Fruit fly (Drosophila melanogaster) whole organism, wandering third instar larva: Measurements from ENCODE around the gene Rpn11.

Experiments
- Abd-B ChIP-seq: fragments of >200 bp; optimal IDR thresholded peaks from 2 replicates; lab custom pipeline; 2017; ENCODE audit warnings: missing biosample characterization, missing genetic modification characterization
- CG32264 ChIP-seq: fragments of 200-800 bp; sonication (Bioruptor generic); optimal IDR thresholded peaks from 2 replicates; lab custom pipeline; 2016; ENCODE audit warnings: missing biosample characterization, missing genetic modification characterization
- CG9705 ChIP-seq: fragments of 200-800 bp; sonication (Bioruptor generic); optimal IDR thresholded peaks from 2 replicates; lab custom pipeline; 2018; ENCODE audit warnings: missing biosample characterization, mild to moderate bottlenecking, missing genetic modification characterization
- CrebA ChIP-seq: fragments of 200-800 bp; sonication (Bioruptor generic); optimal IDR thresholded peaks from 2 replicates; lab custom pipeline; 2016; ENCODE audit warnings: missing biosample characterization, mild to moderate bottlenecking, missing genetic modification characterization, borderline replicate concordance
- Dfd ChIP-seq: fragments of >200 bp; optimal IDR thresholded peaks from 2 replicates; lab custom pipeline; 2017; ENCODE audit warnings: missing biosample characterization, missing genetic modification characterization
- Dif ChIP-seq: fragments of 200-275, 200-300 bp; sonication (Bioruptor generic); optimal IDR thresholded peaks from 2 replicates; lab custom pipeline; 2018; ENCODE audit warnings: missing biosample characterization, missing genetic modification characterization; ENCODE audit not compliant: partially characterized antibody
- GATAd ChIP-seq: sonication (Bioruptor generic); optimal IDR thresholded peaks from 2 replicates; lab custom pipeline; 2016; ENCODE audit warnings: missing biosample characterization, missing genetic modification characterization
- HLH106 ChIP-seq: fragments of 200-800 bp; optimal IDR thresholded peaks from 3 replicates; lab custom pipeline; 2019; ENCODE audit warnings: missing biosample characterization, mild to moderate bottlenecking, missing genetic modification characterization, moderate library complexity
- Hnf4 ChIP-seq: fragments of 200-800 bp; sonication (Bioruptor generic); optimal IDR thresholded peaks from 2 replicates; lab custom pipeline; 2016; ENCODE audit warnings: missing biosample characterization, mild to moderate bottlenecking, missing genetic modification characterization
- Hr78 ChIP-seq: fragments of >200 bp; optimal IDR thresholded peaks from 2 replicates; lab custom pipeline; 2017; ENCODE audit warnings: missing biosample characterization, missing genetic modification characterization
- Hr83 ChIP-seq: fragments of 200-300 bp; sonication (Bioruptor generic); optimal IDR thresholded peaks from 2 replicates; lab custom pipeline; 2016; ENCODE audit warnings: missing biosample characterization, mild to moderate bottlenecking, missing genetic modification characterization, moderate library complexity; ENCODE audit not compliant: poor library complexity, severe bottlenecking
- Jra ChIP-seq: sonication (Bioruptor generic); optimal IDR thresholded peaks from 2 replicates; lab custom pipeline; 2016; ENCODE audit warnings: missing biosample characterization, missing genetic modification characterization
- Myc ChIP-seq: fragments of >200 bp; optimal IDR thresholded peaks from 2 replicates; lab custom pipeline; 2017
- OdsH ChIP-seq: fragments of 200-800 bp; sonication (Bioruptor generic); optimal IDR thresholded peaks from 2 replicates; lab custom pipeline; 2016; ENCODE audit warnings: missing biosample characterization, mild to moderate bottlenecking, missing genetic modification characterization
- Rel ChIP-seq, 2 experiments: fragments of 200-800 bp; sonication (Bioruptor generic) in 1 of 2; optimal IDR thresholded peaks; 2 replicates in 1 of 2; 3 replicates in 1 of 2; lab custom pipeline; 2016 to 2019; ENCODE audit warnings: mild to moderate bottlenecking in 2 of 2, missing biosample characterization in 2 of 2, missing genetic modification characterization in 2 of 2, moderate library complexity in 1 of 2
- Sp1 ChIP-seq: fragments of 200-800 bp; sonication (Bioruptor generic); optimal IDR thresholded peaks from 3 replicates; lab custom pipeline; 2019; ENCODE audit warnings: missing biosample characterization, mild to moderate bottlenecking, missing genetic modification characterization, moderate library complexity
- br ChIP-seq: fragments of 200-800 bp; sonication (Bioruptor generic); optimal IDR thresholded peaks from 2 replicates; lab custom pipeline; 2016; ENCODE audit warnings: missing biosample characterization, missing genetic modification characterization
- brk ChIP-seq: fragments of 200-800 bp; sonication (Bioruptor generic); optimal IDR thresholded peaks from 2 replicates; lab custom pipeline; 2016; ENCODE audit warnings: missing biosample characterization, mild to moderate bottlenecking, missing genetic modification characterization
- dl ChIP-seq, 2 experiments: fragments of 175-275, 200-275 bp in 1 of 2; fragments of 200-275 bp in 1 of 2; sonication (Bioruptor generic); optimal IDR thresholded peaks; lab custom pipeline; 2018; ENCODE audit warnings: mild to moderate bottlenecking in 2 of 2, missing biosample characterization in 2 of 2, missing genetic modification characterization in 2 of 2, moderate library complexity in 2 of 2; ENCODE audit not compliant: partially characterized antibody in 2 of 2, insufficient read depth in 1 of 2
- dmrt93B ChIP-seq: fragments of 200-800 bp; sonication (Bioruptor generic); optimal IDR thresholded peaks from 2 replicates; lab custom pipeline; 2018; ENCODE audit warnings: missing biosample characterization, mild to moderate bottlenecking, missing genetic modification characterization
- dsf ChIP-seq: sonication (Bioruptor generic); optimal IDR thresholded peaks from 2 replicates; lab custom pipeline; 2016; ENCODE audit warnings: missing biosample characterization, missing genetic modification characterization, borderline replicate concordance
- ey ChIP-seq: fragments of 200-800 bp; sonication (Bioruptor generic); optimal IDR thresholded peaks from 2 replicates; lab custom pipeline; 2016; ENCODE audit warnings: missing biosample characterization, missing genetic modification characterization
- foxo ChIP-seq, 2 experiments: fragments of 200-800 bp; sonication (Bioruptor generic); optimal IDR thresholded peaks; 2 replicates in 1 of 2; 3 replicates in 1 of 2; lab custom pipeline; 2016 to 2017; ENCODE audit warnings: missing biosample characterization in 2 of 2, missing genetic modification characterization in 2 of 2
- fru ChIP-seq: fragments of 200-800 bp; sonication (Bioruptor generic); optimal IDR thresholded peaks from 3 replicates; lab custom pipeline; 2016; ENCODE audit warnings: missing biosample characterization, mild to moderate bottlenecking, missing genetic modification characterization
- h ChIP-seq: fragments of 200-800 bp; sonication (Bioruptor generic); optimal IDR thresholded peaks from 3 replicates; lab custom pipeline; 2016; ENCODE audit warnings: missing biosample characterization, mild to moderate bottlenecking, missing genetic modification characterization
- jim ChIP-seq: fragments of 175-275, 200-325 bp; sonication (Bioruptor generic); optimal IDR thresholded peaks from 2 replicates; lab custom pipeline; 2016; ENCODE audit warnings: missing biosample characterization, mild to moderate bottlenecking, missing genetic modification characterization
- pan ChIP-seq: fragments of >200 bp; optimal IDR thresholded peaks from 2 replicates; lab custom pipeline; 2017
- psq ChIP-seq: fragments of 200-800 bp; sonication (Bioruptor generic); optimal IDR thresholded peaks from 3 replicates; lab custom pipeline; 2017; ENCODE audit warnings: missing biosample characterization, mild to moderate bottlenecking, missing genetic modification characterization, moderate library complexity
- rgr ChIP-seq: fragments of 200-800 bp; sonication (Bioruptor generic); optimal IDR thresholded peaks from 3 replicates; lab custom pipeline; 2016; ENCODE audit warnings: missing biosample characterization, mild to moderate bottlenecking, missing genetic modification characterization
- sage ChIP-seq: fragments of 200-800 bp; sonication (Bioruptor generic); optimal IDR thresholded peaks from 2 replicates; lab custom pipeline; 2016; ENCODE audit warnings: missing biosample characterization, mild to moderate bottlenecking, missing genetic modification characterization
- sv ChIP-seq: fragments of 200-800 bp; sonication (Bioruptor generic); optimal IDR thresholded peaks from 3 replicates; lab custom pipeline; 2016; ENCODE audit warnings: missing biosample characterization, missing genetic modification characterization
- tai ChIP-seq: sonication (Bioruptor generic); optimal IDR thresholded peaks from 2 replicates; lab custom pipeline; 2016; ENCODE audit warnings: missing biosample characterization, missing genetic modification characterization
- usp ChIP-seq: fragments of >200 bp; optimal IDR thresholded peaks from 2 replicates; lab custom pipeline; 2017; ENCODE audit warnings: missing biosample characterization, missing genetic modification characterization
- woc ChIP-seq: sonication (Bioruptor generic); optimal IDR thresholded peaks from 2 replicates; lab custom pipeline; 2016; ENCODE audit warnings: missing biosample characterization, mild to moderate bottlenecking, missing genetic modification characterization

The Rpn11 gene

dm6 chr2L:5020479-5020878 is 39.1 kb downstream of the Rpn11 start:
- no peak for TF ChIP-seq HLH106 (tag; lab: Kevin White, UChicago)
- no peak for TF ChIP-seq brk (GFP tag; lab: Kevin White, UChicago)
- TF ChIP-seq pan (lab: Kevin White, UChicago) = no peak
- TF ChIP-seq Dfd = no peak
- TF ChIP-seq dmrt93B (GFP tag; lab: Kevin White, UChicago) = no peak
- TF ChIP-seq usp (GFP tag; lab: Kevin White, UChicago) = no peak
- TF ChIP-seq GATAd (GFP tag; lab: Kevin White, UChicago) = no peak
- no peak for TF ChIP-seq Dif (GFP tag; lab: Kevin White, UChicago)
- TF ChIP-seq sv (GFP tag; lab: Kevin White, UChicago) = no peak
- no peak for TF ChIP-seq Rel (GFP tag; optimal IDR thresholded peaks at IDR 0.05; lab: Kevin White, UChicago)
- no peak for TF ChIP-seq Rel (tag; optimal IDR thresholded peaks at IDR 0.05; lab: Kevin White, UChicago)
- TF ChIP-seq rgr = no peak
- no peak for TF ChIP-seq tai (GFP tag; lab: Kevin White, UChicago)
- no peak for TF ChIP-seq CrebA
- TF ChIP-seq Abd-B (GFP tag; lab: Kevin White, UChicago) = no peak
- TF ChIP-seq dsf (GFP tag; lab: Kevin White, UChicago) = no peak
- TF ChIP-seq sage (GFP tag; lab: Kevin White, UChicago) = no peak
- TF ChIP-seq Hr78 (GFP tag; lab: Kevin White, UChicago) = no peak
- TF ChIP-seq woc = no peak

- no peak for TF ChIP-seq pan (lab: Kevin White, UChicago)
- peak; percentile 67 for TF ChIP-seq HLH106 (tag; lab: Kevin White, UChicago)
- TF ChIP-seq foxo (GFP tag; optimal IDR thresholded peaks at IDR 0.05; lab: Kevin White, UChicago) = peak in 1 of 2 experiments; percentile 66
- no peak for TF ChIP-seq Abd-B (GFP tag; lab: Kevin White, UChicago)
- no peak for TF ChIP-seq sage (GFP tag; lab: Kevin White, UChicago)
- TF ChIP-seq rgr = peak; percentile 75
- TF ChIP-seq usp (GFP tag; lab: Kevin White, UChicago) = no peak
- TF ChIP-seq Jra (GFP tag; lab: Kevin White, UChicago) = no peak
- no peak for TF ChIP-seq dl (GFP tag; optimal IDR thresholded peaks at IDR 0.05; lab: Kevin White, UChicago; ENCODE audit: insufficient read depth in 1 of 2, partially characterized antibody in 2 of 2)
- TF ChIP-seq jim = no peak
- peak; percentile 46 for TF ChIP-seq CG32264 (GFP tag; lab: Kevin White, UChicago)
- peak; percentile 72 for TF ChIP-seq ey (GFP tag; lab: Kevin White, UChicago)
- TF ChIP-seq dsf (GFP tag; lab: Kevin White, UChicago) = no peak
- TF ChIP-seq Hr83 (GFP tag; lab: Kevin White, UChicago) = no peak
- no peak for TF ChIP-seq Rel (GFP tag; optimal IDR thresholded peaks at IDR 0.05; lab: Kevin White, UChicago)
- TF ChIP-seq Rel (tag; optimal IDR thresholded peaks at IDR 0.05; lab: Kevin White, UChicago) = no peak
- TF ChIP-seq dmrt93B (GFP tag; lab: Kevin White, UChicago) = no peak
- TF ChIP-seq h = peak; percentile 79
- TF ChIP-seq GATAd (GFP tag; lab: Kevin White, UChicago) = no peak
- peak; percentile 45 for TF ChIP-seq sv (GFP tag; lab: Kevin White, UChicago)
- TF ChIP-seq Hnf4 (GFP tag; lab: Kevin White, UChicago) = no peak
- no peak for TF ChIP-seq Dfd
- no peak for TF ChIP-seq tai (GFP tag; lab: Kevin White, UChicago)
- no peak for TF ChIP-seq Dif (GFP tag; lab: Kevin White, UChicago)
- peak; percentile 92 for TF ChIP-seq woc
- TF ChIP-seq CG9705 (GFP tag; lab: Kevin White, UChicago) = peak; percentile 37
- no peak for TF ChIP-seq CrebA
- TF ChIP-seq OdsH (GFP tag; lab: Kevin White, UChicago) = peak; percentile 55
- TF ChIP-seq fru (GFP tag; lab: Kevin White, UChicago) = peak; percentile 52
- peak; percentile 45 for TF ChIP-seq psq (GFP tag; lab: Kevin White, UChicago)
- peak; percentile 55 for TF ChIP-seq Sp1 (GFP tag; lab: Kevin White, UChicago)
- no peak for TF ChIP-seq Hr78 (GFP tag; lab: Kevin White, UChicago)
- TF ChIP-seq brk (GFP tag; lab: Kevin White, UChicago) = no peak
- peak; percentile 60 for TF ChIP-seq br
- TF ChIP-seq Myc (lab: Kevin White, UChicago) = peak; percentile 93
These were observed 48.8 kb downstream of the Rpn11 start, which contains the start of the genes CG31917, Tfb5 and SelT for dm6 chr2L:5010784-5011260. CG31917 (minus strand) TSS chr2L:5010834. Tfb5 (minus strand) TSS chr2L:5010834. SelT (plus strand) TSS chr2L:5010922.
